Fruit fly (Drosophila melanogaster) whole organism, embryonic: Measurements from ENCODE around the gene sea.
A peak's percentile ranks its signal among the peaks of the same experiment; 100 is the strongest.

Experiments used
- Asciz ChIP-seq: fragments of 200-800 bp; sonication (Bioruptor generic); optimal IDR thresholded peaks from 2 replicates; lab custom pipeline; 2017; ENCODE audit warnings: missing biosample characterization, mild to moderate bottlenecking, missing genetic modification characterization, missing genetic modification reagents
- Atf-2 ChIP-seq: fragments of 200-800 bp; sonication (Bioruptor generic); optimal IDR thresholded peaks from 2 replicates; lab custom pipeline; 2016; ENCODE audit warnings: missing biosample characterization, missing genetic modification characterization
- CG10274 ChIP-seq: fragments of 200-800 bp; sonication (Bioruptor generic); optimal IDR thresholded peaks from 3 replicates; lab custom pipeline; 2017; ENCODE audit warnings: missing biosample characterization, mild to moderate bottlenecking, missing genetic modification characterization
- CG10654 ChIP-seq: fragments of 200-800 bp; sonication (Bioruptor generic); optimal IDR thresholded peaks from 2 replicates; lab custom pipeline; 2016; ENCODE audit warnings: missing biosample characterization, missing genetic modification characterization
- CG11504 ChIP-seq: fragments of 200-800 bp; sonication (Bioruptor generic); optimal IDR thresholded peaks from 3 replicates; lab custom pipeline; 2019; ENCODE audit warnings: missing biosample characterization, mild to moderate bottlenecking, missing genetic modification characterization, moderate library complexity
- CG12659 ChIP-seq: fragments of 200-800 bp; sonication (Bioruptor generic); optimal IDR thresholded peaks from 3 replicates; lab custom pipeline; 2017; ENCODE audit warnings: mild to moderate bottlenecking, missing biosample characterization, missing genetic modification reagents, missing genetic modification characterization
- CG12744 ChIP-seq: fragments of 200-800 bp; sonication (Bioruptor generic); optimal IDR thresholded peaks from 2 replicates; lab custom pipeline; 2016; ENCODE audit warnings: missing biosample characterization, missing genetic modification characterization
- CG13296 ChIP-seq: fragments of 200-800 bp; sonication (Bioruptor generic); optimal IDR thresholded peaks from 3 replicates; lab custom pipeline; 2018; ENCODE audit warnings: missing biosample characterization, mild to moderate bottlenecking, missing genetic modification characterization
- CG14965 ChIP-seq: fragments of 200-800 bp; sonication (Bioruptor generic); optimal IDR thresholded peaks from 2 replicates; lab custom pipeline; 2016; ENCODE audit warnings: missing biosample characterization, missing genetic modification characterization, borderline replicate concordance
- CG15011 ChIP-seq: fragments of 200-800 bp; sonication (Bioruptor generic); optimal IDR thresholded peaks from 3 replicates; lab custom pipeline; 2018; ENCODE audit warnings: missing biosample characterization, mild to moderate bottlenecking, missing genetic modification characterization
- CG17385 ChIP-seq: fragments of 200-800 bp; sonication (Bioruptor generic); optimal IDR thresholded peaks from 3 replicates; lab custom pipeline; 2018; ENCODE audit warnings: missing biosample characterization, mild to moderate bottlenecking, missing genetic modification characterization
- CG17612 ChIP-seq: fragments of 200-800 bp; sonication (Bioruptor generic); IDR thresholded peaks from 2 replicates; pipeline ENCODE4 v1.3.6; 2022; ENCODE audit warnings: missing biosample characterization, missing genetic modification characterization
- CG2712 ChIP-seq: fragments of 200-800 bp; optimal IDR thresholded peaks from 3 replicates; lab custom pipeline; 2019; ENCODE audit warnings: missing biosample characterization, mild to moderate bottlenecking, missing genetic modification characterization, moderate library complexity
- CG30403 ChIP-seq: fragments of 200-800 bp; sonication (Bioruptor generic); optimal IDR thresholded peaks from 3 replicates; lab custom pipeline; 2016; ENCODE audit warnings: missing biosample characterization, missing genetic modification characterization
- CG3163 ChIP-seq: fragments of 200-800 bp; sonication (Bioruptor generic); optimal IDR thresholded peaks from 3 replicates; lab custom pipeline; 2016; ENCODE audit warnings: missing biosample characterization, missing genetic modification characterization
- CG32532 ChIP-seq: fragments of 200-800 bp; sonication (Bioruptor generic); IDR thresholded peaks from 2 replicates; pipeline ENCODE4 v1.3.6; 2022; ENCODE audit warnings: missing biosample characterization, missing genetic modification characterization
- CG3281 ChIP-seq: fragments of 200-800 bp; sonication (Bioruptor generic); optimal IDR thresholded peaks from 3 replicates; lab custom pipeline; 2017; ENCODE audit warnings: missing biosample characterization, mild to moderate bottlenecking, missing genetic modification characterization
- CG4328 ChIP-seq: fragments of 200-800 bp; sonication (Bioruptor generic); optimal IDR thresholded peaks from 3 replicates; lab custom pipeline; 2017; ENCODE audit warnings: missing biosample characterization, missing genetic modification reagents, missing genetic modification characterization
- CG7556 ChIP-seq: fragments of 200-800 bp; sonication (Bioruptor generic); optimal IDR thresholded peaks from 2 replicates; lab custom pipeline; 2017; ENCODE audit warnings: missing biosample characterization, mild to moderate bottlenecking, missing genetic modification characterization
- CG8388 ChIP-seq: fragments of 200-800 bp; sonication (Bioruptor generic); optimal IDR thresholded peaks from 2 replicates; lab custom pipeline; 2019; ENCODE audit warnings: missing biosample characterization, mild to moderate bottlenecking, missing genetic modification characterization, moderate library complexity
- CG9817 ChIP-seq: fragments of 200-800 bp; sonication (Bioruptor generic); optimal IDR thresholded peaks from 2 replicates; lab custom pipeline; 2018; ENCODE audit warnings: missing biosample characterization, mild to moderate bottlenecking, missing genetic modification characterization, moderate library complexity
- CTCF ChIP-seq: fragments of 200-800 bp; sonication (Bioruptor generic); optimal IDR thresholded peaks from 2 replicates; lab custom pipeline; 2017; ENCODE audit warnings: missing biosample characterization, mild to moderate bottlenecking, missing genetic modification characterization, moderate library complexity
- Dfd ChIP-seq, 2 experiments: fragments of >200 bp; optimal IDR thresholded peaks; 2 replicates each; lab custom pipeline; 2017; ENCODE audit warnings: missing biosample characterization in 2 of 2, missing genetic modification characterization in 2 of 2
- Dip3 ChIP-seq: fragments of 200-800 bp; sonication (Bioruptor generic); optimal IDR thresholded peaks from 3 replicates; lab custom pipeline; 2016; ENCODE audit warnings: missing biosample characterization, missing genetic modification characterization
- Ets65A ChIP-seq: fragments of 200-800 bp; sonication (Bioruptor generic); peaks from one replicate; lab custom pipeline; 2016; ENCODE audit warnings: missing biosample characterization, missing genetic modification characterization
- HHEX ChIP-seq: fragments of 200-800 bp; sonication (Bioruptor generic); optimal IDR thresholded peaks from 3 replicates; lab custom pipeline; 2017; ENCODE audit warnings: missing biosample characterization, mild to moderate bottlenecking, missing genetic modification characterization, missing genetic modification reagents
- HLH3B ChIP-seq: fragments of 200-800 bp; sonication (Bioruptor generic); IDR thresholded peaks from 2 replicates; pipeline ENCODE4 v1.3.6; 2022; ENCODE audit warnings: missing biosample characterization, missing genetic modification characterization
- MBD-R2 ChIP-seq: fragments of 200-800 bp; sonication (Bioruptor generic); IDR thresholded peaks from 2 replicates; pipeline ENCODE4 v1.3.6; 2022; ENCODE audit warnings: missing biosample characterization, missing genetic modification characterization
- Mes4 ChIP-seq: fragments of 200-800 bp; sonication (Bioruptor generic); optimal IDR thresholded peaks from 2 replicates; lab custom pipeline; 2016; ENCODE audit warnings: missing biosample characterization, missing genetic modification characterization
- NfI ChIP-seq: fragments of 200-800 bp; sonication (Bioruptor generic); optimal IDR thresholded peaks from 3 replicates; lab custom pipeline; 2018; ENCODE audit warnings: missing biosample characterization, mild to moderate bottlenecking, missing genetic modification characterization, moderate library complexity
- Opbp ChIP-seq: fragments of 200-800 bp; sonication (Bioruptor generic); IDR thresholded peaks from 3 replicates; pipeline ENCODE4 v1.3.6; 2022; ENCODE audit warnings: missing biosample characterization, missing genetic modification characterization; ENCODE audit not compliant: partially characterized antibody
- Rfx ChIP-seq: fragments of 200-800 bp; sonication (Bioruptor generic); IDR thresholded peaks from 2 replicates; pipeline ENCODE4 v1.3.6; 2022; ENCODE audit warnings: missing biosample characterization, missing genetic modification characterization
- Tbp ChIP-seq: fragments of >200 bp; optimal IDR thresholded peaks from 2 replicates; lab custom pipeline; 2018; ENCODE audit warnings: missing biosample characterization, missing genetic modification characterization
- ase ChIP-seq: fragments of 200-800 bp; sonication (Bioruptor generic); IDR thresholded peaks from 3 replicates; pipeline ENCODE4 v1.3.6; 2022; ENCODE audit warnings: missing biosample characterization, missing genetic modification characterization
- dati ChIP-seq: fragments of 200-800 bp; sonication (Bioruptor generic); IDR thresholded peaks from 2 replicates; pipeline ENCODE4 v1.3.6; 2022; ENCODE audit warnings: missing biosample characterization, missing genetic modification characterization
- dimm ChIP-seq: fragments of 200-800 bp; sonication (Bioruptor generic); IDR thresholded peaks from 2 replicates; pipeline ENCODE4 v1.3.6; 2022; ENCODE audit warnings: missing biosample characterization, missing genetic modification characterization
- disco-r ChIP-seq: fragments of 200-800 bp; sonication (Bioruptor generic); optimal IDR thresholded peaks from 2 replicates; lab custom pipeline; 2016; ENCODE audit warnings: missing biosample characterization, missing genetic modification characterization
- ham ChIP-seq: fragments of 200-800 bp; sonication (Bioruptor generic); IDR thresholded peaks from 2 replicates; pipeline ENCODE4 v1.3.6; 2022; ENCODE audit warnings: missing biosample characterization, missing genetic modification characterization
- her ChIP-seq: fragments of 200-800 bp; sonication (Bioruptor generic); optimal IDR thresholded peaks from 2 replicates; lab custom pipeline; 2016; ENCODE audit warnings: missing biosample characterization, missing genetic modification characterization
- hkb ChIP-seq, 2 experiments: fragments of 200-800 bp in 1 of 2; fragments of >200 bp in 1 of 2; sonication (Bioruptor generic) in 1 of 2; IDR thresholded peaks in 1 of 2; optimal IDR thresholded peaks in 1 of 2; 2 replicates each; pipeline versions ENCODE4 v1.3.6 to Lab custom; 2017 to 2022; ENCODE audit warnings: missing biosample characterization in 1 of 2, missing genetic modification characterization in 1 of 2
- lola ChIP-seq, 3 experiments: fragments of >200 bp in 2 of 3; fragments of 200-800 bp in 1 of 3; sonication (Bioruptor generic) in 1 of 3; optimal IDR thresholded peaks; 2 replicates each; lab custom pipeline; 2017 to 2019; ENCODE audit warnings: missing biosample characterization in 3 of 3, missing genetic modification characterization in 3 of 3, mild to moderate bottlenecking in 1 of 3, moderate library complexity in 1 of 3
- luna ChIP-seq: fragments of 200-800 bp; sonication (Bioruptor generic); optimal IDR thresholded peaks from 2 replicates; lab custom pipeline; 2016; ENCODE audit warnings: missing biosample characterization, missing genetic modification characterization
- onecut ChIP-seq: fragments of 200-800 bp; sonication (Bioruptor generic); IDR thresholded peaks from 2 replicates; pipeline ENCODE4 v1.3.6; 2022; ENCODE audit warnings: missing biosample characterization, missing genetic modification characterization
- pum ChIP-seq: fragments of 200-800 bp; sonication (Bioruptor generic); optimal IDR thresholded peaks from 2 replicates; lab custom pipeline; 2016; ENCODE audit warnings: missing biosample characterization, missing genetic modification characterization
- pzg ChIP-seq: fragments of 200-800 bp; sonication (Bioruptor generic); optimal IDR thresholded peaks from 3 replicates; lab custom pipeline; 2018; ENCODE audit warnings: missing biosample characterization, mild to moderate bottlenecking, missing genetic modification characterization, moderate library complexity
- salm ChIP-seq: fragments of 200-800 bp; sonication (Bioruptor generic); optimal IDR thresholded peaks from 2 replicates; lab custom pipeline; 2018; ENCODE audit warnings: missing biosample characterization, mild to moderate bottlenecking, missing genetic modification characterization
- sqz ChIP-seq: fragments of 200-800 bp; sonication (Bioruptor generic); optimal IDR thresholded peaks from 3 replicates; lab custom pipeline; 2018; ENCODE audit warnings: missing biosample characterization, mild to moderate bottlenecking, missing genetic modification characterization
- toy ChIP-seq: fragments of 200-800 bp; sonication (Bioruptor generic); IDR thresholded peaks from 2 replicates; pipeline ENCODE4 v1.3.6; 2022; ENCODE audit warnings: missing biosample characterization, missing genetic modification characterization
- tup ChIP-seq: fragments of 200-800 bp; sonication (Bioruptor generic); optimal IDR thresholded peaks from 2 replicates; lab custom pipeline; 2016; ENCODE audit warnings: missing biosample characterization, mild to moderate bottlenecking, missing genetic modification characterization, moderate library complexity
- usp ChIP-seq: fragments of >200 bp; optimal IDR thresholded peaks from 2 replicates; lab custom pipeline; 2017; ENCODE audit warnings: missing biosample characterization, missing genetic modification characterization
- vvl ChIP-seq: fragments of 200-800 bp; sonication (Bioruptor generic); IDR thresholded peaks from 2 replicates; pipeline ENCODE4 v1.3.6; 2022; ENCODE audit warnings: missing biosample characterization, missing genetic modification characterization

sea gene

DNA sequence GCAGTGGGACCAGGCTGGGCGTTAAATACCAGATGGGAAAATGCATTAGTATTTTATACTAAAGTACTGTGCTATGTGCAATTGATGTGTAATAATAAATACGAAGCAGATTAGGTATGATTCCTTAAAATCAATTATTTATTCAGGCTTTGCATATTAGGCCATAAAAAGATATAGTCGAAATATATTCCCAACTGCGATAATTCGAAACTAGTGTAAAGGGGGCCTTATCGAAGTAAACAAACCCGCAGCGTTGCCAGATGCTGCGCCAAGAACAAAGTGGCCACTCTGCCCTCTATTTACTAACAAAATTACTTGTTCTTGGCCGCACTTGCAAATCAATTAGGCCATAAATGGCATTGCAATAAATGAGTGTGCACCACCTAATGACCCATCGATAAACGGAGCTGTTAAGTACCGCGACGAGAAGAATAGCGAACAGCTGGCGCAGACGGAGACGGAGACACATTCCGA is 9.3 kb downstream of the sea start, which contains the start of gene CG10898 (continued):
- TF ChIP-seq NfI (GFP tag; lab: Kevin White, UChicago): peak; percentile 84
- peak; percentile 70 for TF ChIP-seq Mes4 (GFP tag; lab: Kevin White, UChicago)
- peak; percentile 2 for TF ChIP-seq disco-r (GFP tag; lab: Kevin White, UChicago)
- no peak for TF ChIP-seq Tbp (GFP tag; lab: Kevin White, UChicago)
- TF ChIP-seq MBD-R2: peak; percentile 96
- TF ChIP-seq Opbp (GFP tag; lab: Robert Waterston, UW): no peak
- TF ChIP-seq sqz (GFP tag; lab: Kevin White, UChicago): no peak
- peak; percentile 59; the same call in 1 of the 2 replicates for TF ChIP-seq toy
- peak; percentile 72 for TF ChIP-seq CG13296
- TF ChIP-seq tup (GFP tag; lab: Kevin White, UChicago): no peak
- TF ChIP-seq dati (GFP tag; lab: Robert Waterston, UW): peak; percentile 67; the same call in 1 of the 2 replicates
- TF ChIP-seq CG2712 (tag; lab: Kevin White, UChicago): peak; percentile 86
- no peak for TF ChIP-seq usp
- peak; percentile 90 for TF ChIP-seq CG30403 (GFP tag; lab: Kevin White, UChicago)
- peak; percentile 90 for TF ChIP-seq CG9817 (tag; lab: Kevin White, UChicago)
- peak; percentile 94 for TF ChIP-seq vvl (GFP tag; lab: Robert Waterston, UW)
- TF ChIP-seq dimm (GFP tag; lab: Robert Waterston, UW): peak; percentile 35; the same call in 1 of the 2 replicates
- peak; percentile 58 for TF ChIP-seq her
- TF ChIP-seq CG32532 (GFP tag; lab: Robert Waterston, UW): peak; percentile 90
- peak; percentile 90 for TF ChIP-seq pum (GFP tag; lab: Kevin White, UChicago)
- peak; percentile 81 for TF ChIP-seq Atf-2 (GFP tag; lab: Kevin White, UChicago)
- peak; percentile 8 for TF ChIP-seq CG14965 (GFP tag; lab: Kevin White, UChicago)
- peak; percentile 59 for TF ChIP-seq Asciz (GFP tag; lab: Kevin White, UChicago)
- TF ChIP-seq ase (GFP tag; lab: Robert Waterston, UW): peak; percentile 86
- TF ChIP-seq Ets65A: peak; percentile 98
- TF ChIP-seq Dfd (GFP tag; optimal IDR thresholded peaks at IDR 0.05; lab: Kevin White, UChicago): no peak
- TF ChIP-seq lola (GFP tag; optimal IDR thresholded peaks at IDR 0.05; lab: Kevin White, UChicago): peak in 1 of 3 experiments; percentile 69
- peak; percentile 91 for TF ChIP-seq Rfx (GFP tag; lab: Robert Waterston, UW)
- TF ChIP-seq pzg: peak; percentile 81
- peak; percentile 87 for TF ChIP-seq Dip3
- TF ChIP-seq CG11504: peak; percentile 83
- peak; percentile 71 for TF ChIP-seq CG8388 (GFP tag; lab: Kevin White, UChicago)
- TF ChIP-seq CG17612 (GFP tag; lab: Robert Waterston, UW): peak; percentile 74
- peak; percentile 60 for TF ChIP-seq CG7556
- TF ChIP-seq CG17385 (GFP tag; lab: Kevin White, UChicago): peak; percentile 65
- TF ChIP-seq CTCF (GFP tag; lab: Kevin White, UChicago): no peak
- peak; percentile 32 for TF ChIP-seq CG10274 (GFP tag; lab: Kevin White, UChicago)
- TF ChIP-seq hkb (optimal IDR thresholded peaks at IDR 0.05; lab: Kevin White, UChicago): peak; percentile 41
- TF ChIP-seq hkb (GFP tag; IDR thresholded peaks at IDR 0.05; lab: Robert Waterston, UW): peak; percentile 88
- peak; percentile 91 for TF ChIP-seq CG12659 (GFP tag; lab: Kevin White, UChicago)
- TF ChIP-seq CG3163 (GFP tag; lab: Kevin White, UChicago): peak; percentile 65
- peak; percentile 76 for TF ChIP-seq CG10654 (GFP tag; lab: Kevin White, UChicago)
- no peak for TF ChIP-seq CG15011 (GFP tag; lab: Kevin White, UChicago)
- peak; percentile 67 for TF ChIP-seq HHEX (GFP tag; lab: Kevin White, UChicago)
- TF ChIP-seq ham: peak; percentile 20; the same call in 1 of the 2 replicates
- peak; percentile 68 for TF ChIP-seq luna (GFP tag; lab: Kevin White, UChicago)
- TF ChIP-seq onecut (GFP tag; lab: Robert Waterston, UW): peak; percentile 53
- peak; percentile 76 for TF ChIP-seq CG3281 (GFP tag; lab: Kevin White, UChicago)
- peak; percentile 60 for TF ChIP-seq CG4328 (GFP tag; lab: Kevin White, UChicago)
- peak; percentile 58 for TF ChIP-seq salm
- TF ChIP-seq HLH3B (GFP tag; lab: Robert Waterston, UW): peak; percentile 84
- peak; percentile 80 for TF ChIP-seq CG12744 (GFP tag; lab: Kevin White, UChicago)
